Worm (Caenorhabditis elegans) whole organism, L3 larva: ENCODE data around the gene nspb-9.

Experiments
- R02D3.7 ChIP-seq: fragments of 150-350 bp; optimal IDR thresholded peaks from 2 replicates; lab custom pipeline; 2014; ENCODE audit warnings: missing biosample characterization, missing genetic modification characterization
- ZK546.5 ChIP-seq: sonication (generic microtip); optimal IDR thresholded peaks from 2 replicates; lab custom pipeline; 2017; ENCODE audit warnings: missing biosample characterization, missing genetic modification characterization
- aly-2 ChIP-seq: fragments of 150-350 bp; optimal IDR thresholded peaks from 2 replicates; lab custom pipeline; 2014; ENCODE audit warnings: missing biosample characterization, missing genetic modification characterization
- ama-1 ChIP-seq: fragments of 150-350 bp; optimal IDR thresholded peaks from 2 replicates; lab custom pipeline; 2018
- ceh-16 ChIP-seq: sonication (generic microtip); optimal IDR thresholded peaks from 2 replicates; lab custom pipeline; 2017; ENCODE audit warnings: missing biosample characterization, missing genetic modification characterization
- ceh-28 ChIP-seq: fragments of 150-350 bp; optimal IDR thresholded peaks from 2 replicates; lab custom pipeline; 2014; ENCODE audit warnings: missing biosample characterization, missing genetic modification reagents, missing genetic modification characterization
- ceh-82 ChIP-seq: fragments of 150-350 bp; optimal IDR thresholded peaks from 2 replicates; lab custom pipeline; 2014; ENCODE audit warnings: missing biosample characterization, missing genetic modification characterization
- ceh-9 ChIP-seq: sonication (generic microtip); optimal IDR thresholded peaks from 2 replicates; lab custom pipeline; 2018; ENCODE audit warnings: missing biosample characterization, missing genetic modification characterization
- daf-12 ChIP-seq: fragments of 150-350 bp; optimal IDR thresholded peaks from 2 replicates; lab custom pipeline; 2014; ENCODE audit warnings: missing biosample characterization, missing genetic modification reagents, missing genetic modification characterization
- egl-27 ChIP-seq: sonication (generic microtip); optimal IDR thresholded peaks from 4 replicates; lab custom pipeline; 2017; ENCODE audit warnings: missing biosample characterization, missing genetic modification reagents, missing genetic modification characterization
- egl-5 ChIP-seq: fragments of 150-350 bp; optimal IDR thresholded peaks from 2 replicates; lab custom pipeline; 2017; ENCODE audit warnings: missing biosample characterization, missing genetic modification reagents, missing genetic modification characterization, inconsistent platforms
- elt-2 ChIP-seq: sonication (generic microtip); optimal IDR thresholded peaks from 2 replicates; lab custom pipeline; 2016; ENCODE audit warnings: missing genetic modification reagents, mild to moderate bottlenecking, missing genetic modification characterization, missing compliant biosample characterization
- elt-3 ChIP-seq, 3 experiments: fragments of 150-350 bp in 1 of 3; sonication (generic microtip) in 2 of 3; optimal IDR thresholded peaks; 2 replicates in 2 of 3; 4 replicates in 1 of 3; lab custom pipeline; 2014 to 2017; ENCODE audit warnings: missing biosample characterization in 3 of 3, missing genetic modification characterization in 3 of 3
- eor-1 ChIP-seq, 2 experiments: fragments of 150-350 bp; optimal IDR thresholded peaks; 2 replicates each; lab custom pipeline; 2014 to 2018; ENCODE audit warnings: missing biosample characterization in 2 of 2, missing genetic modification characterization in 2 of 2
- fkh-10 ChIP-seq: sonication (generic microtip); optimal IDR thresholded peaks from 2 replicates; lab custom pipeline; 2017; ENCODE audit warnings: missing biosample characterization, missing genetic modification reagents, missing genetic modification characterization
- fkh-2 ChIP-seq: fragments of 150-350 bp; optimal IDR thresholded peaks from 2 replicates; lab custom pipeline; 2014; ENCODE audit warnings: missing biosample characterization, missing genetic modification reagents, missing genetic modification characterization
- jun-1 ChIP-seq: fragments of 150-350 bp; optimal IDR thresholded peaks from 2 replicates; lab custom pipeline; 2014; ENCODE audit warnings: missing biosample characterization, missing genetic modification reagents, missing genetic modification characterization
- lin-15B ChIP-seq: fragments of 150-350 bp; optimal IDR thresholded peaks from 2 replicates; lab custom pipeline; 2014; ENCODE audit warnings: missing biosample characterization, missing genetic modification characterization
- lin-39 ChIP-seq: fragments of 150-350 bp; optimal IDR thresholded peaks from 2 replicates; lab custom pipeline; 2018; ENCODE audit warnings: missing biosample characterization, missing genetic modification reagents, missing genetic modification characterization
- mdl-1 ChIP-seq: fragments of 150-350 bp; optimal IDR thresholded peaks from 2 replicates; lab custom pipeline; 2014; ENCODE audit warnings: missing biosample characterization, missing genetic modification characterization
- nfya-1 ChIP-seq: sonication (generic microtip); optimal IDR thresholded peaks from 2 replicates; lab custom pipeline; 2017; ENCODE audit warnings: missing genetic modification characterization, mild to moderate bottlenecking, missing compliant biosample characterization, antibody characterized with exemption, moderate library complexity; ENCODE audit not compliant: insufficient read depth
- nhr-11 ChIP-seq: fragments of 150-350 bp; optimal IDR thresholded peaks from 2 replicates; lab custom pipeline; 2014; ENCODE audit warnings: missing biosample characterization, missing genetic modification characterization
- nhr-12 ChIP-seq: fragments of 150-350 bp; optimal IDR thresholded peaks from 2 replicates; lab custom pipeline; 2014; ENCODE audit warnings: missing biosample characterization, missing genetic modification characterization
- nhr-23 ChIP-seq: fragments of 150-350 bp; optimal IDR thresholded peaks from 2 replicates; lab custom pipeline; 2014; ENCODE audit warnings: missing biosample characterization, missing genetic modification reagents, missing genetic modification characterization
- nhr-25 ChIP-seq: sonication (generic microtip); optimal IDR thresholded peaks from 2 replicates; lab custom pipeline; 2017; ENCODE audit warnings: missing biosample characterization, missing genetic modification characterization
- nhr-28 ChIP-seq: fragments of 150-350 bp; optimal IDR thresholded peaks from 2 replicates; lab custom pipeline; 2014; ENCODE audit warnings: missing biosample characterization, missing genetic modification characterization
- nhr-76 ChIP-seq: fragments of 150-350 bp; sonication (generic microtip); optimal IDR thresholded peaks from 5 replicates; lab custom pipeline; 2014; ENCODE audit warnings: missing biosample characterization, missing genetic modification characterization
- nhr-77 ChIP-seq: fragments of 150-350 bp; optimal IDR thresholded peaks from 2 replicates; lab custom pipeline; 2014; ENCODE audit warnings: missing biosample characterization, missing genetic modification characterization
- pha-4 ChIP-seq: fragments of 150-350 bp; optimal IDR thresholded peaks from 2 replicates; lab custom pipeline; 2014; ENCODE audit warnings: missing biosample characterization, missing genetic modification reagents, missing genetic modification characterization
- pqm-1 ChIP-seq: fragments of 150-350 bp; optimal IDR thresholded peaks from 2 replicates; lab custom pipeline; 2017; ENCODE audit warnings: missing biosample characterization, missing genetic modification characterization, inconsistent platforms
- skn-1 ChIP-seq: fragments of 150-350 bp; optimal IDR thresholded peaks from 2 replicates; lab custom pipeline; 2014; ENCODE audit warnings: missing biosample characterization, missing genetic modification characterization
- snpc-4 ChIP-seq: fragments of 150-350 bp; optimal IDR thresholded peaks from 2 replicates; lab custom pipeline; 2014; ENCODE audit warnings: missing biosample characterization, missing genetic modification characterization
- tbx-2 ChIP-seq: sonication (generic microtip); optimal IDR thresholded peaks from 2 replicates; lab custom pipeline; 2016; ENCODE audit warnings: mild to moderate bottlenecking, missing genetic modification characterization, missing compliant biosample characterization
- unc-39 ChIP-seq: sonication (generic microtip); optimal IDR thresholded peaks from 4 replicates; lab custom pipeline; 2017; ENCODE audit warnings: missing biosample characterization, missing genetic modification characterization
- zag-1 ChIP-seq: fragments of 150-350 bp; optimal IDR thresholded peaks from 2 replicates; lab custom pipeline; 2014; ENCODE audit warnings: missing biosample characterization, missing genetic modification characterization
- ztf-11 ChIP-seq: fragments of 150-350 bp; optimal IDR thresholded peaks from 2 replicates; lab custom pipeline; 2014; ENCODE audit warnings: missing biosample characterization, missing genetic modification characterization
- ztf-4 ChIP-seq: fragments of 150-350 bp; optimal IDR thresholded peaks from 2 replicates; lab custom pipeline; 2014; ENCODE audit warnings: missing biosample characterization, missing genetic modification characterization

The nspb-9 gene

DNA sequence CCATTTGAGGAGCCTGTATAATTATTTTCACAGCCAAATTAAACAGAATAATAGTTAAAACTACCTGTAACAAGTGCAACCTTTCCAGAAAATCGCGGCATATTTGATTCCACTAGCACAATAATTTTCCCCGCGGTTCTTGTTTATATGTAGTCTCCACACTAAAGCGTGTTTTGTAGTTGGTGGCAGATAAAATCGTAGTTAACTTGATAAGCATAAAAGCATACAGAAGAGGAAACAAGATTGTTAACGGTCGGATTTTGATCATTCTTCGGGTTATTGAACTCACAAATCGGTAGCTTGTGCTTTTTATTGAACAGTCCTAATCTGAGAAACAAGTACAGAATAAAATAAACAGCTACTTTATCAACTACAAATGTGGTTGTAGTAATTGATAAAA, 6.7 kb downstream of the nspb-9 start, which contains the start of gene C01G12.5:
TSS of gene C01G12.5 (minus strand) at position 101 of the 400 bp plus-strand sequence.
- TF ChIP-seq nfya-1 (tag; lab: Kevin White, UChicago) (no peak), nhr-11 (no peak), aly-2 (no peak), snpc-4 (tag; lab: Kevin White, UChicago) (no peak), daf-12 (tag; lab: Kevin White, UChicago) (no peak), unc-39 (tag; lab: Kevin White, UChicago) (no peak), nhr-25 (no peak), ztf-4 (tag; lab: Kevin White, UChicago) (no peak), zag-1 (tag; lab: Kevin White, UChicago) (no peak), nhr-23 (tag; lab: Kevin White, UChicago) (no peak), nhr-77 (tag; lab: Kevin White, UChicago) (no peak), ceh-28 (tag; lab: Kevin White, UChicago) (no peak), eor-1 (tag; optimal IDR thresholded peaks at IDR 0.05; lab: Kevin White, UChicago) (no peak), fkh-2 (tag; lab: Kevin White, UChicago) (no peak), skn-1 (no peak)

DNA sequence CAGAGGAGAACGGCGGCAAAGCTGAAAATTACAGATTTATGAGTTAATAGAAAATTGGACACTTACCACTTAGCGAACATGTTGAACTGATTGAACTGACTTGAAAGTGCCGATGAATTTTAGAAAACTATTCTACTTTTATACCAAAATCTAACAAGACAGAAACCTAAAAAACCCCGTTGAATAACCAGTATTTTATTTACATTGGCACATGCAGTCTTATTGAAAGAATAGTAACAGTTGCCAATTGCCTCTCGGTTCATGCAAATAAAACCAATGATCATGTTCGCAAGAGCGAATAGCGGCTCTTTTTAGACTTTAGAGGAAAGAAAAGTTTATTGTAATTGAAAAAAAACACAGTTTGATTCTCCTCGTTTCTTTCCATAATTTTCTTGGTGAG, 7.5 kb downstream of the nspb-9 start, which contains the start of gene nspb-10:
TSS of gene nspb-10 (minus strand) at position 101 of the 400 bp plus-strand sequence.
- TF ChIP-seq ztf-4 (tag; lab: Kevin White, UChicago), result no peak
- no peak for TF ChIP-seq lin-39 (tag; lab: Kevin White, UChicago)
- no peak for TF ChIP-seq nhr-28 (tag; lab: Kevin White, UChicago)
- TF ChIP-seq nhr-12 (tag; lab: Kevin White, UChicago), result no peak
- no peak for TF ChIP-seq fkh-10 (GFP tag; lab: Kevin White, UChicago)
- TF ChIP-seq elt-3 (tag; optimal IDR thresholded peaks at IDR 0.05; lab: Kevin White, UChicago), result no peak
- TF ChIP-seq ztf-11 (tag; lab: Kevin White, UChicago), result no peak
- TF ChIP-seq nfya-1 (tag; lab: Kevin White, UChicago), result no peak
- no peak for TF ChIP-seq egl-5
- no peak for TF ChIP-seq zag-1 (tag; lab: Kevin White, UChicago)
- TF ChIP-seq ceh-16 (tag; lab: Kevin White, UChicago), result no peak
- no peak for TF ChIP-seq ZK546.5
- TF ChIP-seq unc-39 (tag; lab: Kevin White, UChicago), result no peak
- no peak for TF ChIP-seq mdl-1 (tag; lab: Kevin White, UChicago)
- no peak for TF ChIP-seq ceh-82 (tag; lab: Kevin White, UChicago)
- no peak for TF ChIP-seq nhr-25
- no peak for TF ChIP-seq jun-1 (tag; lab: Kevin White, UChicago)
- TF ChIP-seq nhr-11, result no peak

ce11 chrII:14591699-14592098, 11.0 kb downstream of the nspb-9 start, which contains the start of gene C01G12.7:
Gene C01G12.7 (minus strand): TSS chrII:14591893.
- TF ChIP-seq nhr-11 (peak; percentile 11), R02D3.7 (tag; lab: Kevin White, UChicago) (no peak), aly-2 (no peak), pha-4 (tag; lab: Kevin White, UChicago) (no peak), nhr-76 (tag; lab: Kevin White, UChicago) (no peak), fkh-10 (GFP tag; lab: Kevin White, UChicago) (no peak)

DNA sequence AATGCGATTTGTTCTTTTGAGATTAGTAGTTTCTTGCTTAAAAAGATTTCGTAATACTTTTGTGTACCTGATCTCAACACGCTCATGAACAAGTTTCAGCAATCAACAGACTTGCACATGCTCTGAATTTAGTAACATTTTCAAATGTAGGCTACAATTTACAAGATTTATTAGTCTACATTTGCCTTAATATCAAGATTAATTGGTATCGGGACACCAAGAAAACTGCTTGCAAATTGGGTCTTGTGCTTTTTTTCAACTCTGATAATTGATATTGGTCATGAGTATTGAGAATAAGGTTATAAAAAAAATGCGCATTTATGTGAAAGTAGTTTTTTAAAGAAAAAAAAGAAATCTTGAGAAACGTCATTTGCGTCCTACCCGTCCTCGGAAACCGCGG, 12.0 kb downstream of the nspb-9 start:
- TF ChIP-seq ceh-16 (tag; lab: Kevin White, UChicago), result no peak
- no peak for TF ChIP-seq egl-27
- TF ChIP-seq lin-15B (tag; lab: Kevin White, UChicago), result no peak
- TF ChIP-seq ZK546.5, result no peak
- peak; percentile 86 for TF ChIP-seq nhr-11

- TF ChIP-seq ztf-4 (tag; lab: Kevin White, UChicago) (no peak), ceh-9 (tag; lab: Kevin White, UChicago) (no peak), nfya-1 (tag; lab: Kevin White, UChicago) (no peak), elt-2 (tag; lab: Kevin White, UChicago) (no peak), ama-1 (no peak), R02D3.7 (tag; lab: Kevin White, UChicago) (no peak), pqm-1 (no peak), ceh-16 (tag; lab: Kevin White, UChicago) (no peak), tbx-2 (tag; lab: Kevin White, UChicago) (no peak), ztf-11 (tag; lab: Kevin White, UChicago) (no peak), unc-39 (tag; lab: Kevin White, UChicago) (no peak), snpc-4 (tag; lab: Kevin White, UChicago) (no peak), lin-39 (tag; lab: Kevin White, UChicago) (no peak), jun-1 (tag; lab: Kevin White, UChicago) (no peak)
Observed at ce11 chrII:14593281-14593680, 12.6 kb downstream of the nspb-9 start, which contains the start of gene catp-4. Gene catp-4 (plus strand): TSS chrII:14593581.
